Worm (Caenorhabditis elegans) whole organism, L1 larva: Measurements from ENCODE around the gene C17B7.9.

Source experiments
- C04F5.9 ChIP-seq: sonication (generic microtip); optimal IDR thresholded peaks from 2 replicates; lab custom pipeline; 2016; ENCODE audit warnings: missing genetic modification characterization, missing compliant biosample characterization
- C16A3.4 ChIP-seq: fragments of 150-350 bp; optimal IDR thresholded peaks from 2 replicates; lab custom pipeline; 2014; ENCODE audit warnings: missing biosample characterization, missing genetic modification characterization
- C34B4.2 ChIP-seq: sonication (generic microtip); optimal IDR thresholded peaks from 2 replicates; lab custom pipeline; 2017; ENCODE audit warnings: mild to moderate bottlenecking, missing genetic modification characterization, missing compliant biosample characterization
- Y116A8C.19 ChIP-seq: sonication (generic microtip); optimal IDR thresholded peaks from 2 replicates; lab custom pipeline; 2016; ENCODE audit warnings: missing compliant biosample characterization, missing genetic modification characterization, borderline replicate concordance
- alr-1 ChIP-seq: fragments of 200-800 bp; sonication (Bioruptor generic); optimal IDR thresholded peaks from 2 replicates; lab custom pipeline; 2018; ENCODE audit warnings: borderline replicate concordance, mild to moderate bottlenecking, missing genetic modification characterization, missing compliant biosample characterization
- aly-2 ChIP-seq: fragments of 150-350 bp; optimal IDR thresholded peaks from 2 replicates; lab custom pipeline; 2014; ENCODE audit warnings: missing biosample characterization, missing genetic modification characterization
- ama-1 ChIP-seq: fragments of 150-350 bp; optimal IDR thresholded peaks from 2 replicates; lab custom pipeline; 2014
- blmp-1 ChIP-seq: fragments of 150-350 bp; optimal IDR thresholded peaks from 2 replicates; lab custom pipeline; 2014; ENCODE audit warnings: missing biosample characterization, missing genetic modification characterization
- ceh-63 ChIP-seq: fragments of 200-800 bp; sonication (Bioruptor generic); optimal IDR thresholded peaks from 2 replicates; lab custom pipeline; 2018; ENCODE audit warnings: mild to moderate bottlenecking, missing genetic modification characterization, missing compliant biosample characterization
- dpl-1 ChIP-seq, 3 experiments: fragments of 150-350 bp in 2 of 3; sonication (generic microtip) in 1 of 3; optimal IDR thresholded peaks; 2 replicates each; lab custom pipeline; 2014 to 2017; ENCODE audit warnings: missing biosample characterization in 3 of 3, missing genetic modification characterization in 3 of 3, missing genetic modification reagents in 3 of 3
- efl-3 ChIP-seq: fragments of 200-800 bp; sonication (Bioruptor generic); optimal IDR thresholded peaks from 2 replicates; lab custom pipeline; 2018; ENCODE audit warnings: mild to moderate bottlenecking, missing genetic modification characterization, missing compliant biosample characterization
- egl-13 ChIP-seq: sonication (generic microtip); optimal IDR thresholded peaks from 2 replicates; lab custom pipeline; 2016; ENCODE audit warnings: missing genotype, missing genetic modification reagents, missing genetic modification characterization, missing compliant biosample characterization
- elt-3 ChIP-seq, 6 experiments: fragments of 150-350 bp in 1 of 6; sonication (generic microtip); optimal IDR thresholded peaks; 2 replicates each; lab custom pipeline; 2017 to 2018; ENCODE audit warnings: missing biosample characterization in 6 of 6, missing genetic modification characterization in 6 of 6, inconsistent platforms in 1 of 6
- fkh-10 ChIP-seq: sonication (generic microtip); optimal IDR thresholded peaks from 2 replicates; lab custom pipeline; 2017; ENCODE audit warnings: missing biosample characterization, missing genetic modification reagents, missing genetic modification characterization
- fkh-8 ChIP-seq: sonication (generic microtip); optimal IDR thresholded peaks from 2 replicates; lab custom pipeline; 2016; ENCODE audit warnings: mild to moderate bottlenecking, missing genetic modification characterization, missing compliant biosample characterization
- fos-1 ChIP-seq: fragments of 150-350 bp; optimal IDR thresholded peaks from 2 replicates; lab custom pipeline; 2014; ENCODE audit warnings: missing biosample characterization, missing genetic modification characterization
- grh-1 ChIP-seq: fragments of 200-800 bp; sonication (Bioruptor generic); IDR thresholded peaks from 2 replicates; pipeline ENCODE4 v1.3.6; 2022; ENCODE audit warnings: missing genetic modification reagents, missing genetic modification characterization, missing compliant biosample characterization
- hlh-4 ChIP-seq: sonication (generic microtip); optimal IDR thresholded peaks from 2 replicates; lab custom pipeline; 2016; ENCODE audit warnings: mild to moderate bottlenecking, missing genetic modification characterization, missing compliant biosample characterization
- isw-1 ChIP-seq: fragments of 200-800 bp; sonication (Bioruptor generic); IDR thresholded peaks from 2 replicates; pipeline ENCODE4 v1.3.6; 2022; ENCODE audit warnings: missing genetic modification characterization, missing compliant biosample characterization
- jun-1 ChIP-seq: fragments of 150-350 bp; optimal IDR thresholded peaks from 2 replicates; lab custom pipeline; 2014; ENCODE audit warnings: missing biosample characterization, missing genetic modification reagents, missing genetic modification characterization
- lin-15B ChIP-seq: fragments of 150-350 bp; sonication (generic microtip); optimal IDR thresholded peaks from 3 replicates; lab custom pipeline; 2014; ENCODE audit warnings: missing biosample characterization, missing genetic modification characterization
- lin-35 ChIP-seq, 2 experiments: fragments of 150-350 bp; optimal IDR thresholded peaks; 2 replicates each; lab custom pipeline; 2014; ENCODE audit warnings: missing biosample characterization in 2 of 2, missing genetic modification characterization in 2 of 2, missing genetic modification reagents in 2 of 2
- lir-3 ChIP-seq: sonication (generic microtip); optimal IDR thresholded peaks from 2 replicates; lab custom pipeline; 2016; ENCODE audit warnings: mild to moderate bottlenecking, missing genetic modification characterization, moderate library complexity, missing compliant biosample characterization; ENCODE audit not compliant: poor library complexity
- lsy-2 ChIP-seq, 2 experiments: fragments of 150-350 bp; optimal IDR thresholded peaks; 2 replicates each; lab custom pipeline; 2014; ENCODE audit warnings: missing biosample characterization in 2 of 2, missing genetic modification characterization in 2 of 2
- mab-9 ChIP-seq: fragments of 200-800 bp; sonication (Bioruptor generic); IDR thresholded peaks from 2 replicates; pipeline ENCODE4 v1.3.6; 2022; ENCODE audit warnings: missing genetic modification reagents, missing genetic modification characterization, missing compliant biosample characterization
- mdl-1 ChIP-seq, 2 experiments: fragments of 150-350 bp; optimal IDR thresholded peaks; 2 replicates each; lab custom pipeline; 2014 to 2017; ENCODE audit warnings: missing biosample characterization in 2 of 2, missing genetic modification characterization in 2 of 2, inconsistent platforms in 1 of 2
- mef-2 ChIP-seq: fragments of 150-350 bp; optimal IDR thresholded peaks from 2 replicates; lab custom pipeline; 2014; ENCODE audit warnings: missing biosample characterization, missing genetic modification characterization
- mep-1 ChIP-seq: fragments of 150-350 bp; optimal IDR thresholded peaks from 2 replicates; lab custom pipeline; 2014; ENCODE audit warnings: missing biosample characterization, missing genetic modification characterization
- nhr-19 ChIP-seq: fragments of 200-800 bp; sonication (Bioruptor generic); conservative IDR thresholded peaks from 2 replicates; pipeline ENCODE4 v1.3.6; 2022; ENCODE audit warnings: missing genetic modification characterization, missing compliant biosample characterization
- nhr-76 ChIP-seq: sonication (generic microtip); optimal IDR thresholded peaks from 2 replicates; lab custom pipeline; 2017; ENCODE audit warnings: missing biosample characterization, missing genetic modification characterization
- nhr-77 ChIP-seq: fragments of 150-350 bp; optimal IDR thresholded peaks from 2 replicates; lab custom pipeline; 2014; ENCODE audit warnings: missing biosample characterization, missing genetic modification characterization
- nhr-84 ChIP-seq: sonication (generic microtip); optimal IDR thresholded peaks from 2 replicates; lab custom pipeline; 2017; ENCODE audit warnings: missing biosample characterization, missing genetic modification characterization
- rnt-1 ChIP-seq: sonication (generic microtip); optimal IDR thresholded peaks from 2 replicates; lab custom pipeline; 2016; ENCODE audit warnings: mild to moderate bottlenecking, missing genetic modification characterization, moderate library complexity, missing compliant biosample characterization
- skn-1 ChIP-seq: fragments of 150-350 bp; optimal IDR thresholded peaks from 2 replicates; lab custom pipeline; 2014; ENCODE audit warnings: missing biosample characterization, missing genetic modification characterization
- snpc-4 ChIP-seq: fragments of 150-350 bp; optimal IDR thresholded peaks from 2 replicates; lab custom pipeline; 2014; ENCODE audit warnings: missing biosample characterization, missing genetic modification characterization
- sox-4 ChIP-seq: sonication (generic microtip); optimal IDR thresholded peaks from 2 replicates; lab custom pipeline; 2016; ENCODE audit warnings: missing genetic modification characterization, missing compliant biosample characterization
- sup-37 ChIP-seq: fragments of 200-800 bp; sonication (Bioruptor generic); optimal IDR thresholded peaks from 2 replicates; lab custom pipeline; 2018; ENCODE audit warnings: mild to moderate bottlenecking, missing genetic modification characterization, missing compliant biosample characterization
- swsn-7 ChIP-seq: sonication (generic microtip); optimal IDR thresholded peaks from 2 replicates; lab custom pipeline; 2016; ENCODE audit warnings: missing genetic modification characterization, missing compliant biosample characterization
- tbx-2 ChIP-seq: sonication (generic microtip); optimal IDR thresholded peaks from 2 replicates; lab custom pipeline; 2016; ENCODE audit warnings: missing genetic modification characterization, missing compliant biosample characterization
- unc-130 ChIP-seq: fragments of 150-350 bp; optimal IDR thresholded peaks from 2 replicates; lab custom pipeline; 2017; ENCODE audit warnings: missing biosample characterization, missing genetic modification characterization, inconsistent platforms
- unc-62 ChIP-seq: fragments of 150-350 bp; optimal IDR thresholded peaks from 2 replicates; lab custom pipeline; 2014; ENCODE audit warnings: missing biosample characterization, missing genetic modification reagents, missing genetic modification characterization
- unc-98 ChIP-seq: fragments of 200-800 bp; sonication (Bioruptor generic); IDR thresholded peaks from 2 replicates; pipeline ENCODE4 v1.3.6; 2022; ENCODE audit warnings: missing genetic modification characterization, missing compliant biosample characterization
- zip-4 ChIP-seq: fragments of 200-800 bp; sonication (Bioruptor generic); optimal IDR thresholded peaks from 2 replicates; lab custom pipeline; 2018; ENCODE audit warnings: mild to moderate bottlenecking, missing genetic modification characterization, moderate library complexity, missing compliant biosample characterization
- ztf-4 ChIP-seq: fragments of 150-350 bp; optimal IDR thresholded peaks from 2 replicates; lab custom pipeline; 2014; ENCODE audit warnings: missing biosample characterization, missing genetic modification characterization

C17B7.9 gene

ce11 chrV:3289267-3289666 is 42.7 kb downstream of the C17B7.9 start, which contains the start of gene F35F10.6:
Gene F35F10.6 (minus strand): TSS chrV:3289367.
- TF ChIP-seq grh-1 (GFP tag; lab: Robert Waterston, UW) (no peak), blmp-1 (tag; lab: Kevin White, UChicago) (no peak), efl-3 (GFP tag; lab: Kevin White, UChicago) (no peak), egl-13 (no peak), elt-3 (tag; optimal IDR thresholded peaks at IDR 0.05; lab: Kevin White, UChicago) (no peak), lin-15B (tag; lab: Kevin White, UChicago) (no peak), aly-2 (tag; lab: Kevin White, UChicago) (no peak), lin-35 (GFP tag; optimal IDR thresholded peaks at IDR 0.05; lab: Kevin White, UChicago) (no peak), jun-1 (tag; lab: Kevin White, UChicago) (no peak), mep-1 (tag; lab: Kevin White, UChicago) (no peak), sox-4 (tag; lab: Kevin White, UChicago) (no peak), dpl-1 (GFP tag; optimal IDR thresholded peaks at IDR 0.05; lab: Kevin White, UChicago) (no peak), ama-1 (lab: Kevin White, UChicago) (no peak), alr-1 (tag; lab: Kevin White, UChicago) (no peak), Y116A8C.19 (no peak), fkh-8 (tag; lab: Kevin White, UChicago) (no peak), fos-1 (tag; lab: Kevin White, UChicago) (no peak)

ce11 chrV:3288134-3288533 is 43.8 kb downstream of the C17B7.9 start:
- no peak for TF ChIP-seq fkh-10 (GFP tag; lab: Kevin White, UChicago)
- no peak for TF ChIP-seq mdl-1 (tag; optimal IDR thresholded peaks at IDR 0.05; lab: Kevin White, UChicago)
- no peak for TF ChIP-seq ztf-4 (tag; lab: Kevin White, UChicago)
- TF ChIP-seq tbx-2 = no peak

- TF ChIP-seq egl-13 (no peak), C16A3.4 (tag; lab: Kevin White, UChicago) (no peak), ceh-63 (GFP tag; lab: Kevin White, UChicago) (no peak), unc-130 (tag; lab: Kevin White, UChicago) (no peak), hlh-4 (tag; lab: Kevin White, UChicago) (no peak), C04F5.9 (tag; lab: Kevin White, UChicago) (no peak), mab-9 (no peak)
- TF ChIP-seq, all 84 proteins: peak for 0
Observed at ce11 chrV:3287330-3287729, 44.6 kb downstream of the C17B7.9 start, which contains the start of gene F35F10.7. Gene F35F10.7 (minus strand): TSS chrV:3287430.

- no peak for TF ChIP-seq isw-1 (GFP tag; lab: Robert Waterston, UW)
- no peak for TF ChIP-seq sup-37 (GFP tag; lab: Kevin White, UChicago)
- no peak for TF ChIP-seq skn-1 (tag; lab: Kevin White, UChicago)
- TF ChIP-seq nhr-19 (GFP tag; lab: Robert Waterston, UW) = no peak
- no peak for TF ChIP-seq ztf-4 (tag; lab: Kevin White, UChicago)
- TF ChIP-seq snpc-4 = no peak
- TF ChIP-seq unc-130 (tag; lab: Kevin White, UChicago) = no peak
- no peak for TF ChIP-seq egl-13
- TF ChIP-seq unc-62 (GFP tag; lab: Kevin White, UChicago) = no peak
- TF ChIP-seq, all 84 proteins: peak for 0
Observed at ce11 chrV:3284629-3285028, 47.3 kb downstream of the C17B7.9 start, which contains the start of gene F35F10.5. Gene F35F10.5 (plus strand): TSS chrV:3284929.

- TF ChIP-seq C34B4.2 (tag; lab: Kevin White, UChicago) = no peak
- no peak for TF ChIP-seq nhr-77 (tag; lab: Kevin White, UChicago)
- TF ChIP-seq nhr-76 (tag; lab: Kevin White, UChicago) = no peak
- TF ChIP-seq swsn-7 (tag; lab: Kevin White, UChicago) = no peak
- TF ChIP-seq zip-4 = no peak
- no peak for TF ChIP-seq snpc-4
- TF ChIP-seq mef-2 (tag; lab: Kevin White, UChicago) = no peak
- no peak for TF ChIP-seq alr-1 (tag; lab: Kevin White, UChicago)
- no peak for TF ChIP-seq aly-2 (tag; lab: Kevin White, UChicago)
- no peak for TF ChIP-seq unc-62 (GFP tag; lab: Kevin White, UChicago)
- TF ChIP-seq lsy-2 (tag; optimal IDR thresholded peaks at IDR 0.05; lab: Kevin White, UChicago) = no peak
- TF ChIP-seq nhr-84 (tag; lab: Kevin White, UChicago) = no peak
- no peak for TF ChIP-seq lir-3 (tag; lab: Kevin White, UChicago)
- TF ChIP-seq unc-98 = no peak
- TF ChIP-seq rnt-1 (tag; lab: Kevin White, UChicago) = no peak
- TF ChIP-seq C04F5.9 (tag; lab: Kevin White, UChicago) = no peak
Observed at ce11 chrV:3282957-3283356, 49.0 kb downstream of the C17B7.9 start, which contains the start of gene str-64. Gene str-64 (plus strand): TSS chrV:3283257.
